Fruit fly (Drosophila melanogaster): Measurements from ENCODE around the gene sn.
A peak's percentile ranks its signal among the peaks of the same experiment; 100 is the strongest.

The sn gene

DNA sequence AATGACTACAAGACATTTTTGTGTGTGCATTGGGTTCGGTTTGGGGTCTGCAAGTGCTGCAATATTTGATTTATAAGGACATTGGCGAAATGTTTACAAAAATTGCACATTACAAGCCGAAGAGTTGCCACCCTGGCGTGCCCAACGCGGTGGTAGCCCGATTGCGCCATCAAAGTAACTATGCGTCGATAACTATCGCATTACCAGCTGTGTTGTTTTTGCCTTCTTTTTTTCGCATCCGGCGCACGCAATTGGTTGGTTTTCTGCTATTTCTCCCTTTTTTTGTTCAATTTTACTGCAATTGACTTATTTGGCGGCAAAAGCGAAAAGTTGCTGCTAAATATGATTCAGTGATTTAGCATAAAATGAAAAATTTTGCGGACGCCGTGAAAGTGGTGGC is 29.1 kb upstream of the sn start, which contains the start of gene RpS14b (continued):
- TF ChIP-seq CG13123 (GFP tag; optimal IDR thresholded peaks at IDR 0.05), result no peak
- TF ChIP-seq CG14710 (tag; optimal IDR thresholded peaks at IDR 0.05), result peak; percentile 54
- peak; percentile 62 for TF ChIP-seq CG18011 (GFP tag; optimal IDR thresholded peaks at IDR 0.05)
- peak; percentile 86 for TF ChIP-seq CG34422 (GFP tag; IDR thresholded peaks at IDR 0.05)
- TF ChIP-seq ham (GFP tag; IDR thresholded peaks at IDR 0.05), result no peak; the same call in 1 of the 2 replicates
- peak; percentile 76 for TF ChIP-seq CG10543 (GFP tag; optimal IDR thresholded peaks at IDR 0.05)
- TF ChIP-seq CG14050 (GFP tag; IDR thresholded peaks at IDR 0.05), result peak; percentile 58
- TF ChIP-seq jigr1 (GFP tag; IDR thresholded peaks at IDR 0.05), result no peak
- TF ChIP-seq CG30403 (GFP tag; optimal IDR thresholded peaks at IDR 0.05), result peak; percentile 48
- peak; percentile 79 for TF ChIP-seq CG17328 (GFP tag; IDR thresholded peaks at IDR 0.05)
- TF ChIP-seq CG12659 (GFP tag; optimal IDR thresholded peaks at IDR 0.05), result peak; percentile 90
- peak; percentile 68 for TF ChIP-seq CG6791 (GFP tag; IDR thresholded peaks at IDR 0.05; ENCODE audit: partially characterized antibody)
- no peak for TF ChIP-seq CG2202 (tag; optimal IDR thresholded peaks at IDR 0.05)
- peak; percentile 5 for TF ChIP-seq CG3995 (GFP tag; optimal IDR thresholded peaks at IDR 0.05)
- no peak for TF ChIP-seq Hmx (GFP tag; optimal IDR thresholded peaks at IDR 0.05)
- peak; percentile 45 for TF ChIP-seq Dad (GFP tag; optimal IDR thresholded peaks at IDR 0.05)
- no peak for TF ChIP-seq Abd-B (GFP tag; optimal IDR thresholded peaks at IDR 0.05)
- TF ChIP-seq CG6765 (GFP tag; optimal IDR thresholded peaks at IDR 0.05), result peak; percentile 75
- TF ChIP-seq crc (GFP tag; optimal IDR thresholded peaks at IDR 0.05), result peak; percentile 35
- TF ChIP-seq nau (GFP tag; optimal IDR thresholded peaks at IDR 0.05), result peak; percentile 53
- TF ChIP-seq CG4360 (GFP tag; IDR thresholded peaks at IDR 0.05), result peak; percentile 65
- peak; percentile 72 for TF ChIP-seq knrl (GFP tag; IDR thresholded peaks at IDR 0.05; ENCODE audit: partially characterized antibody)
- no peak; the same call in 1 of the 2 replicates for TF ChIP-seq CG8765 (GFP tag; IDR thresholded peaks at IDR 0.05)
- TF ChIP-seq D19B (GFP tag; optimal IDR thresholded peaks at IDR 0.05), result peak; percentile 39
- peak; percentile 36; the same call in 1 of the 2 replicates for TF ChIP-seq E2f1 (GFP tag; IDR thresholded peaks at IDR 0.05)
- TF ChIP-seq luna (GFP tag; optimal IDR thresholded peaks at IDR 0.05), result peak; percentile 8
- peak; percentile 73 for TF ChIP-seq zfh1 (GFP tag; IDR thresholded peaks at IDR 0.05)
- TF ChIP-seq CG11247 (GFP tag; IDR thresholded peaks at IDR 0.05), result peak; percentile 73
- TF ChIP-seq CG8089 (GFP tag; optimal IDR thresholded peaks at IDR 0.05), result no peak
- peak; percentile 58 for TF ChIP-seq Fer3 (tag; optimal IDR thresholded peaks at IDR 0.05)
- peak; percentile 61 for TF ChIP-seq BtbVII (GFP tag; optimal IDR thresholded peaks at IDR 0.05)
- TF ChIP-seq MBD-R2 (GFP tag; IDR thresholded peaks at IDR 0.05), result peak; percentile 76
- peak; percentile 69 for TF ChIP-seq Nf-YC (tag; optimal IDR thresholded peaks at IDR 0.05)
- TF ChIP-seq tio (GFP tag; optimal IDR thresholded peaks at IDR 0.05), result no peak
- no peak for TF ChIP-seq run (tag; optimal IDR thresholded peaks at IDR 0.05)
- TF ChIP-seq CG16813 (GFP tag; IDR thresholded peaks at IDR 0.05; ENCODE audit: partially characterized antibody), result peak; percentile 78
- TF ChIP-seq MESR4 (GFP tag; optimal IDR thresholded peaks at IDR 0.05), result peak; percentile 49
- TF ChIP-seq otp (GFP tag; IDR thresholded peaks at IDR 0.05), result peak; percentile 68; the same call in 2 of the 3 replicates
- peak; percentile 51 for TF ChIP-seq trem (tag; optimal IDR thresholded peaks at IDR 0.05)
- TF ChIP-seq btn (GFP tag; optimal IDR thresholded peaks at IDR 0.05), result peak; percentile 7
- TF ChIP-seq CG4328 (GFP tag; optimal IDR thresholded peaks at IDR 0.05), result peak; percentile 70
- TF ChIP-seq psq (GFP tag; optimal IDR thresholded peaks at IDR 0.05), result no peak
- peak; percentile 6 for TF ChIP-seq Dek (tag; optimal IDR thresholded peaks at IDR 0.05)
- no peak for TF ChIP-seq Sox102F (GFP tag; optimal IDR thresholded peaks at IDR 0.05)
- TF ChIP-seq slp2 (GFP tag; optimal IDR thresholded peaks at IDR 0.05), result peak; percentile 6
- TF ChIP-seq tx (GFP tag; optimal IDR thresholded peaks at IDR 0.05), result peak; percentile 1
- TF ChIP-seq Pdp1 (GFP tag; optimal IDR thresholded peaks at IDR 0.05), result peak; percentile 31 to 68
- TF ChIP-seq ind (GFP tag; optimal IDR thresholded peaks at IDR 0.05), result peak; percentile 40
- peak; percentile 90 for TF ChIP-seq CG17186 (GFP tag; optimal IDR thresholded peaks at IDR 0.05)
- TF ChIP-seq z (GFP tag; IDR thresholded peaks at IDR 0.05), result no peak
- no peak for TF ChIP-seq CG6254 (GFP tag; optimal IDR thresholded peaks at IDR 0.05)

Measured in whole organism, embryonic.